Worm (Caenorhabditis elegans): ENCODE data around the gene str-19.

Gene str-19

ce11 chrV:15741851-15742250, 2.4 kb downstream of the str-19 start, which contains the start of gene str-18:
Gene str-18, minus strand, starts transcription at chrV:15741951.
- TF ChIP-seq ztf-11 (tag; optimal IDR thresholded peaks at IDR 0.05) (no peak), bed-3 (GFP tag; optimal IDR thresholded peaks at IDR 0.05) (no peak), unc-39 (tag; optimal IDR thresholded peaks at IDR 0.05) (no peak), zip-8 (tag; optimal IDR thresholded peaks at IDR 0.05) (no peak)

DNA sequence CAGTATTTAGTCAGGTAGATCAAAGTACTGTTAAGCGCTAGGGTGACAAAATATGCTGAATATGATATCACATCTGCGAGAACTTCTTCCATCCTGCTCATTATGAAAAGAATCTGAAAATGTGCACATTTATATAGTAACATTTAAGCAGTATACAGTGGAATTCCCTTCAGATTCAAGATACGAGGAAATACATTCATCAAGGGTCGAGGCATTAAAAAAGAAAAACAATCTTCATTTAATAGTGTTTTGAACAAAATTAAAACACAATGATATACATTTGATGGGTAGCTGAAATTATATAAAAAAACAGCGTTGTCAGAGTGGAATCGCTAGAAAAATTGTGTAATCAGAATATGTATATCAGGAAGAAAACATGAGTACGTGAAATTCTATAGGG, 8.5 kb downstream of the str-19 start, which contains the start of gene str-27:
Gene str-27 (minus strand): TSS at position 101 of the 400 bp plus-strand sequence.
- no peak for TF ChIP-seq nhr-2 (tag; optimal IDR thresholded peaks at IDR 0.05)
- TF ChIP-seq lsy-2 (tag; optimal IDR thresholded peaks at IDR 0.05), result no peak
- no peak for TF ChIP-seq unc-120 (tag; optimal IDR thresholded peaks at IDR 0.05; ENCODE audit: poor library complexity, severe bottlenecking)
- TF ChIP-seq nhr-76 (tag; optimal IDR thresholded peaks at IDR 0.05), result no peak
- TF ChIP-seq ceh-43 (GFP tag; optimal IDR thresholded peaks at IDR 0.05), result no peak
- no peak for TF ChIP-seq unc-39 (tag; optimal IDR thresholded peaks at IDR 0.05)

ce11 chrV:15733568-15733967, 10.7 kb downstream of the str-19 start, which contains the start of gene T23D5.3:
Gene T23D5.3, minus strand, starts transcription at chrV:15733668.
- TF ChIP-seq sem-2 (GFP tag; optimal IDR thresholded peaks at IDR 0.05) (no peak), ceh-39 (tag; optimal IDR thresholded peaks at IDR 0.05) (no peak), sptf-1 (tag; optimal IDR thresholded peaks at IDR 0.05) (no peak), unc-120 (tag; optimal IDR thresholded peaks at IDR 0.05; ENCODE audit: poor library complexity, severe bottlenecking) (no peak), bed-3 (GFP tag; optimal IDR thresholded peaks at IDR 0.05) (no peak), elt-3 (tag; optimal IDR thresholded peaks at IDR 0.05) (no peak), hlh-1 (tag; optimal IDR thresholded peaks at IDR 0.05) (no peak), ceh-43 (GFP tag; optimal IDR thresholded peaks at IDR 0.05) (no peak), nhr-2 (tag; optimal IDR thresholded peaks at IDR 0.05) (no peak), blmp-1 (tag; optimal IDR thresholded peaks at IDR 0.05) (no peak), unc-62 (GFP tag; optimal IDR thresholded peaks at IDR 0.05) (no peak), ces-1 (GFP tag; optimal IDR thresholded peaks at IDR 0.05) (no peak), tbx-8 (GFP tag; optimal IDR thresholded peaks at IDR 0.05) (no peak)

- TF ChIP-seq lin-32 (GFP tag; optimal IDR thresholded peaks at IDR 0.05) (no peak), unc-62 (GFP tag; optimal IDR thresholded peaks at IDR 0.05) (no peak), M03D4.4 (tag; optimal IDR thresholded peaks at IDR 0.05) (no peak), mep-1 (tag; optimal IDR thresholded peaks at IDR 0.05) (no peak), tbx-8 (GFP tag; optimal IDR thresholded peaks at IDR 0.05) (no peak), nhr-237 (tag; optimal IDR thresholded peaks at IDR 0.05) (no peak)
Measured at ce11 chrV:15733020-15733419, 11.2 kb downstream of the str-19 start.

DNA sequence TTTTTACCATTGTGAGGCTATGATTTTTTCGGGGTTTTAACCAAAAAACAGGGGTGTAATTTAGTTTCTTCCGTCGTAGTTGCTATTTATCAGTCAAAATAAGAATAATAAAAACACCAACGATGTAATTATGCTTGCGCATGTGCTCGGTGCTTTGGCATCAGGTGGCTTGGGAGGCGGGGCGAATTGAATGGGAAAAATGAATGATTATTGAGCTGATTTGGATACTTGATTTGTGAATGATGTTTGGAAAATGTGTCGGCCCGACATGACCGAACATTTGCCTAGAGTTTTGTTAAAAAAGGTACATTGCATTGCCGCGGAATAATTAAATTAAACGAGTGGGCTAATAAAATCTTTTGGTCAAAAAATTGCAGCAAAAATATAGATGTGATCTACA, 12.1 kb downstream of the str-19 start, which contains the start of gene str-38:
Gene str-38 (minus strand): TSS at position 101 of the 400 bp plus-strand sequence.
- no peak for TF ChIP-seq lsy-2 (tag; optimal IDR thresholded peaks at IDR 0.05)
- TF ChIP-seq ham-2 (GFP tag; optimal IDR thresholded peaks at IDR 0.05), result no peak
- TF ChIP-seq mls-2 (tag; optimal IDR thresholded peaks at IDR 0.05), result no peak
- TF ChIP-seq nhr-76 (tag; optimal IDR thresholded peaks at IDR 0.05), result no peak
- no peak for TF ChIP-seq lin-32 (GFP tag; optimal IDR thresholded peaks at IDR 0.05)
- TF ChIP-seq snpc-4 (tag; optimal IDR thresholded peaks at IDR 0.05), result no peak
- TF ChIP-seq pha-4 (tag; optimal IDR thresholded peaks at IDR 0.05), result no peak
- no peak for TF ChIP-seq cnd-1 (tag; optimal IDR thresholded peaks at IDR 0.05)
- no peak for TF ChIP-seq elt-1 (tag; optimal IDR thresholded peaks at IDR 0.05; ENCODE audit: borderline replicate concordance, insufficient read depth)
- TF ChIP-seq M03D4.4 (tag; optimal IDR thresholded peaks at IDR 0.05), result no peak

DNA sequence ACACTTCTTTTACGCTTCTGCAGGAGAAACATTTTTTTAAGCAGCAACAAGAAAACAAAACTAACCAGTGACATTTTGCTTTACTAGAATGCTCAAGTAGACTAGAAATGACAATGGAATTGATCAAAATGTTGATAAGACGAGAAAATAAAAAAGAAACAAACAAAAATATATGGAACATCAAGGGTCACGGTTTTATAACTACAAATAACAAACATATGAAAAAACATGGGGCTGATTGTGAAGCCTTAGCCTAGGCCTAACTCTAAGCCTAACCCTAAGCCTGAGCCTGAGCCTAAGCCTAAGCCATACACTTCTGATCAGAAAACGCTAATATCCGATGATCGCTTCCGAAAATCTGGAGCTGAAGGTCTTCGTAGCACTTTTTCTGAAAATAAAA, 13.8 kb downstream of the str-19 start, which contains the start of gene Y6E2A.10:
Gene Y6E2A.10 (minus strand): TSS at position 101 of the 400 bp plus-strand sequence.
- no peak for TF ChIP-seq ceh-39 (tag; optimal IDR thresholded peaks at IDR 0.05)
- TF ChIP-seq nhr-76 (tag; optimal IDR thresholded peaks at IDR 0.05), result no peak
- no peak for TF ChIP-seq mep-1 (tag; optimal IDR thresholded peaks at IDR 0.05)
- no peak for TF ChIP-seq sptf-1 (tag; optimal IDR thresholded peaks at IDR 0.05)
- no peak for TF ChIP-seq ceh-43 (GFP tag; optimal IDR thresholded peaks at IDR 0.05)
- no peak for TF ChIP-seq ces-1 (GFP tag; optimal IDR thresholded peaks at IDR 0.05)
- TF ChIP-seq tbx-8 (GFP tag; optimal IDR thresholded peaks at IDR 0.05), result no peak
- no peak for TF ChIP-seq ham-2 (GFP tag; optimal IDR thresholded peaks at IDR 0.05)
- no peak for TF ChIP-seq mls-2 (tag; optimal IDR thresholded peaks at IDR 0.05)
- no peak for TF ChIP-seq unc-120 (tag; optimal IDR thresholded peaks at IDR 0.05; ENCODE audit: poor library complexity, severe bottlenecking)
- no peak for TF ChIP-seq nhr-2 (tag; optimal IDR thresholded peaks at IDR 0.05)
- no peak for TF ChIP-seq bed-3 (GFP tag; optimal IDR thresholded peaks at IDR 0.05)
- TF ChIP-seq blmp-1 (tag; optimal IDR thresholded peaks at IDR 0.05), result no peak
- no peak for TF ChIP-seq M03D4.4 (tag; optimal IDR thresholded peaks at IDR 0.05)
- TF ChIP-seq lin-13 (tag; optimal IDR thresholded peaks at IDR 0.05), result no peak

Measured in whole organism, mixed stage, embryonic.